Worm (Caenorhabditis elegans) whole organism, late embryonic: ENCODE results near the gene fbxa-55.

Experiments used
- K09A11.1 ChIP-seq: sonication (generic microtip); optimal IDR thresholded peaks from 2 replicates; lab custom pipeline; 2017; ENCODE audit warnings: antibody characterized with exemption, mild to moderate bottlenecking, missing genetic modification characterization, missing compliant biosample characterization; ENCODE audit not compliant: insufficient read depth
- ahr-1 ChIP-seq: sonication (generic microtip); optimal IDR thresholded peaks from 2 replicates; lab custom pipeline; 2016; ENCODE audit warnings: missing genetic modification characterization, missing compliant biosample characterization
- ama-1 ChIP-seq: fragments of 150-350 bp; optimal IDR thresholded peaks from 2 replicates; lab custom pipeline; 2014
- hlh-13 ChIP-seq: fragments of 200-800 bp; sonication (Bioruptor generic); optimal IDR thresholded peaks from 2 replicates; lab custom pipeline; 2018; ENCODE audit warnings: mild to moderate bottlenecking, missing genetic modification characterization, missing compliant biosample characterization
- hlh-15 ChIP-seq: sonication (generic microtip); optimal IDR thresholded peaks from 2 replicates; lab custom pipeline; 2016; ENCODE audit warnings: missing genetic modification characterization, missing compliant biosample characterization
- hlh-30 ChIP-seq: sonication (generic microtip); optimal IDR thresholded peaks from 2 replicates; lab custom pipeline; 2017; ENCODE audit warnings: antibody characterized with exemption, missing genetic modification characterization, missing compliant biosample characterization; ENCODE audit not compliant: insufficient read depth
- npax-4 ChIP-seq: sonication (generic microtip); optimal IDR thresholded peaks from 2 replicates; lab custom pipeline; 2016; ENCODE audit warnings: missing genetic modification characterization, missing compliant biosample characterization
- pag-3 ChIP-seq: sonication (generic microtip); optimal IDR thresholded peaks from 2 replicates; lab custom pipeline; 2016; ENCODE audit warnings: missing compliant biosample characterization, missing genetic modification characterization, borderline replicate concordance
- pat-9 ChIP-seq: fragments of 200-800 bp; sonication (Bioruptor generic); optimal IDR thresholded peaks from 2 replicates; lab custom pipeline; 2018; ENCODE audit warnings: mild to moderate bottlenecking, missing genetic modification characterization, moderate library complexity, missing compliant biosample characterization
- pax-1 ChIP-seq: fragments of 150-350 bp; optimal IDR thresholded peaks from 2 replicates; lab custom pipeline; 2014; ENCODE audit warnings: missing biosample characterization, missing genetic modification characterization
- pha-4 ChIP-seq: fragments of 150-350 bp; optimal IDR thresholded peaks from 2 replicates; lab custom pipeline; 2018; ENCODE audit warnings: missing biosample characterization, missing genetic modification reagents, missing genetic modification characterization

ce11 chrIII:901148-901547 lies 34.7 kb downstream of the fbxa-55 start, which contains the start of gene sucl-2:
- TF ChIP-seq pha-4 (tag; lab: Kevin White, UChicago) (no peak), hlh-13 (GFP tag; lab: Kevin White, UChicago) (no peak), K09A11.1 (tag; lab: Kevin White, UChicago) (no peak), hlh-30 (no peak), pax-1 (tag; lab: Kevin White, UChicago) (no peak), npax-4 (tag; lab: Kevin White, UChicago) (no peak), pag-3 (tag; lab: Kevin White, UChicago) (no peak), ahr-1 (tag; lab: Kevin White, UChicago) (no peak), pat-9 (tag; lab: Kevin White, UChicago) (no peak), ama-1 (lab: Kevin White, UChicago) (no peak), hlh-15 (tag; lab: Kevin White, UChicago) (no peak)
